Fruit fly (Drosophila melanogaster): ENCODE results near the gene CG14187.

The CG14187 gene

dm6 chr3L:20112797-20113368 is at the start of gene CG14187:
CG14187 (minus strand) TSS chr3L:20112847.
- TF ChIP-seq Dll (optimal IDR thresholded peaks at IDR 0.05) (no peak), psq (optimal IDR thresholded peaks at IDR 0.05) (no peak), CG8478 (optimal IDR thresholded peaks at IDR 0.05) (no peak), EcR (GFP tag; optimal IDR thresholded peaks at IDR 0.05) (no peak), pan (optimal IDR thresholded peaks at IDR 0.05) (no peak), usp (GFP tag; optimal IDR thresholded peaks at IDR 0.05) (no peak)

DNA sequence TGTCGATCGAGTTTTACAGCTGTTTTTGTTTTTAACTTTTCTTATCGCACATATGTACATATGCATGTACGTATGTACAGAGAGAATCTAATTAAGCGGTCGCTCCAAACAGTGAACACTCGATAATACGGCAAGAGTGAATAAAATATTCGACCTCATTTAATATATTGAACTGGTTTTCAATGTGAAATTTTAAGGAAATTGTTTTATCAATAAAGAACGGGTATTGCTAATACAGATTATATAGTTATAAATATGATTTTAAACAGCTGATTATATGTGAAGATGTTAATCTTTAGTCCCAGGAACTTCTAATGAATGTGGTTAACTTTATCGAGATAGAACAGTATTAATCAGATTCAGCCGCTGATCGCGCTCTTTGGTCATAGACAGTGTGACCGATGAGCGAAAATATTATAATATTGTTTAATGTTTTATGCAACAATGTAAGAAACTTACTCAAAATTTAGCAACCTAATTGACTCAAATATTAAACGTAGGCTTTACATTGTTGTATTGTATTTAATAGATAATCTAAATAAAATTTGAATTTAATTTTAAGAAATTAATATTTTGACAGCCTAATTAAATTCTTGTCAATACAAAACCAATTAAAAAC is 28.1 kb upstream of the CG14187 start, which contains the start of gene CG7328:
Gene CG7328, minus strand, starts transcription at position 19 of the 619 bp plus-strand sequence.
- TF ChIP-seq usp (GFP tag; optimal IDR thresholded peaks at IDR 0.05) (no peak), psq (optimal IDR thresholded peaks at IDR 0.05) (no peak), Dll (optimal IDR thresholded peaks at IDR 0.05) (no peak), EcR (GFP tag; optimal IDR thresholded peaks at IDR 0.05) (no peak), pan (optimal IDR thresholded peaks at IDR 0.05) (no peak), CG8478 (optimal IDR thresholded peaks at IDR 0.05) (no peak)

DNA sequence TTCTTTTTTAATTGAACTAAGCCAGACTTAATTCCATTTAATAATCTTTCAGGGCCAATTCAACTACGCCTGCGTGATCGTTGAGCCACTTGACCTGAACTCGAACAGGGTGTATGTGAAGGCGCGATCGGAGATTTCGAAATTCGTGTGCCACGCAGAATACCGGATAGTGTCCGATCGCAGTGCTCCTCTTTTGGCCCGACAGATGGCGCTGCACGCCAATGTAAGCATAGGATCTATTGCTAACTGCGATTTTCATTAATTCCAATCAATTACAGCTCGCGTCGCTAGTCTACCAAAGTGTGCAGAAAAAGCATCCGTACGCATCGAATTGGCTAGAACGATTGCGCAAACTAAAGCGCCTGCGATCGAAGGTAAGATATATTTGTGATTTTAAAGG is 25.7 kb upstream of the CG14187 start:
- no peak for TF ChIP-seq psq (optimal IDR thresholded peaks at IDR 0.05)
- no peak for TF ChIP-seq usp (GFP tag; optimal IDR thresholded peaks at IDR 0.05)
- no peak for TF ChIP-seq pan (optimal IDR thresholded peaks at IDR 0.05)
- no peak for TF ChIP-seq Dll (optimal IDR thresholded peaks at IDR 0.05)
- TF ChIP-seq EcR (GFP tag; optimal IDR thresholded peaks at IDR 0.05), result no peak
- TF ChIP-seq CG8478 (optimal IDR thresholded peaks at IDR 0.05), result no peak

DNA sequence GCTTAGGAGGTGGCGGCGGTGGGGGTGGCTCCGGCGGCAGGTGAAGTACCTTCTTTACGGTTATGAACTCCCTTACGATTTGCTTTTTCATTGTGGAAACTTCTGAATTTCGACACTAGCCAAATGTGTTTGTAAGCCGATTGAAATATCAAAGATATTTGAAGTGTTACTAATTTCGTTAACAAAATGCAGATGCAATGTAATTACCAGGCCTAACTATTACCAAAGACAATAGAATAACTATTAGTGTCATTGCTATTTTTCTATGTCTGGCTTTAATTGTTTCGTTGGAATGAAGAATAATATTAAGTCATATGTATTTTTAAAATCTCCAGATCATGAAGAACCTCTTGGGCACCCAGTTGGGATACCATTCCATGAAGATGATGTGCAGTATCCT is 20.5 kb upstream of the CG14187 start, which contains the start of gene CG7335:
Gene CG7335, minus strand, starts transcription at position 101 of the 400 bp plus-strand sequence.
- TF ChIP-seq psq (optimal IDR thresholded peaks at IDR 0.05), result no peak
- no peak for TF ChIP-seq Dll (optimal IDR thresholded peaks at IDR 0.05)
- no peak for TF ChIP-seq usp (GFP tag; optimal IDR thresholded peaks at IDR 0.05)
- no peak for TF ChIP-seq CG8478 (optimal IDR thresholded peaks at IDR 0.05)
- TF ChIP-seq pan (optimal IDR thresholded peaks at IDR 0.05), result no peak
- TF ChIP-seq EcR (GFP tag; optimal IDR thresholded peaks at IDR 0.05), result no peak

- no peak for TF ChIP-seq EcR (GFP tag; optimal IDR thresholded peaks at IDR 0.05)
These were observed 19.0 kb upstream of the CG14187 start, which contains the start of gene obst-J for dm6 chr3L:20131643-20132042. obst-J (minus strand) TSS chr3L:20131743.

dm6 chr3L:20129032-20129431 is 16.4 kb upstream of the CG14187 start, which contains the start of gene gig:
gig (plus strand) TSS chr3L:20129181.
- TF ChIP-seq Dll (optimal IDR thresholded peaks at IDR 0.05), result no peak
- no peak for TF ChIP-seq usp (GFP tag; optimal IDR thresholded peaks at IDR 0.05)
- TF ChIP-seq psq (optimal IDR thresholded peaks at IDR 0.05), result no peak
- TF ChIP-seq EcR (GFP tag; optimal IDR thresholded peaks at IDR 0.05), result no peak
- TF ChIP-seq CG8478 (optimal IDR thresholded peaks at IDR 0.05), result no peak
- no peak for TF ChIP-seq pan (optimal IDR thresholded peaks at IDR 0.05)

DNA sequence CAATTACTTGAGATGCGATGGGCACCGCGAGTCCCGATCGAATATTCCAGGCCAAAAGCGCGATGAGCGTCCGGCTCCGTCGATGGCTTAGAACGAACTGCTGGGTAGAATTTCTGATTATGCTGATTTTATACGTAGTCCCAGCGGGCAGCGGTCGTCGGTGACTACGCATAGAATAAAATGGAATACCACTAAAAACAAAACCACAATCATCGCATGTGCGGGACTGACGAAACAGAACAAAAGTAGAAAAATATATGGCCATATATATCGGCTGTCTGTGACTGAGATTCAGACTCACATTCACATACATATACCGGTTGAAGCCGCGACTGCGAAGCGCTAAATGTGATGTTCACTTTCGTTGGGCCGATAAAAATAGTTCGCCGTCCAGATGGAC is 14.6 kb upstream of the CG14187 start, which contains the start of gene CG7365:
Gene CG7365, minus strand, starts transcription at position 101 of the 400 bp plus-strand sequence.
- TF ChIP-seq Dll (optimal IDR thresholded peaks at IDR 0.05) (no peak), usp (GFP tag; optimal IDR thresholded peaks at IDR 0.05) (no peak), pan (optimal IDR thresholded peaks at IDR 0.05) (no peak), CG8478 (optimal IDR thresholded peaks at IDR 0.05) (no peak), EcR (GFP tag; optimal IDR thresholded peaks at IDR 0.05) (no peak), psq (optimal IDR thresholded peaks at IDR 0.05) (no peak)

DNA sequence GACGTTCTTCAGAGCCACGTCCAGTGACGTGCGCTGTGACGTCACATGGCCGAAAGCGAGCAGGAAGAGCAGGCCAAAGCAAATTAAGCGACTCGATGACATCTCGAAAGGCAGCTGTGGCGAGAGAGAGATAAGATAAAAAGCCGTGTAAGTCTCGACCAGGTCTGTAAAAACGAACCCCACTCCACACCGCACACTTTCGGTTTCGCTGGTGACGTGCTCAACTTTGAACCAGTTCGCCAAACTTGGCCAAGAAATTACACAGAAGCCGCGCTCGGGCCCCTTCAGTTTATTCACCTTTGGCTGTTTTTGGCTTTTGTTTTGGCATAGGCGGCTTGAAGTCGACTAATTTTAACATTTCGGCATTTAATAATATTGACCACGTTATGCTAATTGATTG is 13.5 kb upstream of the CG14187 start:
- no peak for TF ChIP-seq CG8478 (optimal IDR thresholded peaks at IDR 0.05)
- no peak for TF ChIP-seq usp (GFP tag; optimal IDR thresholded peaks at IDR 0.05)
- no peak for TF ChIP-seq psq (optimal IDR thresholded peaks at IDR 0.05)
- TF ChIP-seq EcR (GFP tag; optimal IDR thresholded peaks at IDR 0.05), result no peak
- TF ChIP-seq Dll (optimal IDR thresholded peaks at IDR 0.05), result no peak
- no peak for TF ChIP-seq pan (optimal IDR thresholded peaks at IDR 0.05)

DNA sequence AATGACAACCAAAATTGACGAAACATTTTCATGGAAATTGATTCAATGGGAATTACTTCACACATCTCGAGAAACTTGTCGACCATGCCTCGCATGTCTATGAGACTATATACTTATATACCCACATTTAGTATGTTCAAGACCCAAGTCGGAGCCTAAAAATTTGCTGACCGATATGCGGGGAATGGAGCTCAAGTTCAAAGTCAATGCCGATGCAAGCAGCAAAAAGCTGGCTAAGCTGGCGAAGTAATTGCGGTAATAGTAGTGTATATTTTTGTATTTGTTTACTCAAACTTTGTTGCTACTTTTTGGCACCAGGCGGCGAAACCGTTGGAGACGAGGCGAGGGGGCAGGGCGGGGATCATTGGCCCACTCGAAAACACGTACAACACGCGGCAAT is 10.4 kb upstream of the CG14187 start:
- no peak for TF ChIP-seq EcR (GFP tag; optimal IDR thresholded peaks at IDR 0.05)

- no peak for TF ChIP-seq pan (optimal IDR thresholded peaks at IDR 0.05)
- no peak for TF ChIP-seq psq (optimal IDR thresholded peaks at IDR 0.05)
- no peak for TF ChIP-seq CG8478 (optimal IDR thresholded peaks at IDR 0.05)
- TF ChIP-seq usp (GFP tag; optimal IDR thresholded peaks at IDR 0.05), result no peak
- TF ChIP-seq EcR (GFP tag; optimal IDR thresholded peaks at IDR 0.05), result no peak
- no peak for TF ChIP-seq Dll (optimal IDR thresholded peaks at IDR 0.05)
These were observed 1.2 kb downstream of the CG14187 start, which contains the start of gene Ir76b for dm6 chr3L:20111434-20111833. Ir76b (minus strand) TSS chr3L:20111534.

- no peak for TF ChIP-seq CG8478 (optimal IDR thresholded peaks at IDR 0.05)
- no peak for TF ChIP-seq psq (optimal IDR thresholded peaks at IDR 0.05)
- no peak for TF ChIP-seq Dll (optimal IDR thresholded peaks at IDR 0.05)
- no peak for TF ChIP-seq EcR (GFP tag; optimal IDR thresholded peaks at IDR 0.05)
- no peak for TF ChIP-seq pan (optimal IDR thresholded peaks at IDR 0.05)
- TF ChIP-seq usp (GFP tag; optimal IDR thresholded peaks at IDR 0.05), result no peak
These were observed 6.9 kb downstream of the CG14187 start, which contains the start of gene CG14185 for dm6 chr3L:20105794-20106193. CG14185 (plus strand) TSS chr3L:20106094.

- TF ChIP-seq usp (GFP tag; optimal IDR thresholded peaks at IDR 0.05) (no peak), psq (optimal IDR thresholded peaks at IDR 0.05) (no peak), EcR (GFP tag; optimal IDR thresholded peaks at IDR 0.05) (no peak), Dll (optimal IDR thresholded peaks at IDR 0.05) (no peak), CG8478 (optimal IDR thresholded peaks at IDR 0.05) (no peak), pan (optimal IDR thresholded peaks at IDR 0.05) (no peak)
These were observed 8.1 kb downstream of the CG14187 start for dm6 chr3L:20104543-20105046.
